Worm (Caenorhabditis elegans): ENCODE results near the gene sru-2.

ce11 chrIV:9506251-9506650, 20.2 kb downstream of the sru-2 start, which contains the start of gene ttr-9:
- TF ChIP-seq lsy-2 (tag; optimal IDR thresholded peaks at IDR 0.05) (no peak), nhr-237 (tag; optimal IDR thresholded peaks at IDR 0.05) (no peak), unc-120 (tag; optimal IDR thresholded peaks at IDR 0.05; ENCODE audit: poor library complexity, severe bottlenecking) (no peak), mab-5 (tag; optimal IDR thresholded peaks at IDR 0.05) (no peak), snpc-4 (tag; optimal IDR thresholded peaks at IDR 0.05) (no peak), nhr-76 (tag; optimal IDR thresholded peaks at IDR 0.05) (no peak)
